Worm (Caenorhabditis elegans): ENCODE measurements around the gene gcy-13.

Gene gcy-13

ce11 chrV:12331820-12332219 is 37.5 kb downstream of the gcy-13 start:
- TF ChIP-seq lin-14 (GFP tag; optimal IDR thresholded peaks at IDR 0.05) = peak; percentile 20
- TF ChIP-seq C16A3.4 (tag; optimal IDR thresholded peaks at IDR 0.05) = peak; percentile 8
- TF ChIP-seq ama-1 (optimal IDR thresholded peaks at IDR 0.05) = no peak
- TF ChIP-seq mdl-1 (tag; optimal IDR thresholded peaks at IDR 0.05) = peak in 1 of 2 experiments; percentile 42
- TF ChIP-seq ceh-63 (GFP tag; optimal IDR thresholded peaks at IDR 0.05) = no peak
- TF ChIP-seq nhr-47 (tag; optimal IDR thresholded peaks at IDR 0.05) = peak; percentile 33
- TF ChIP-seq fkh-8 (tag; optimal IDR thresholded peaks at IDR 0.05) = no peak
- peak; percentile 29 to 51 for TF ChIP-seq lsy-2 (tag; optimal IDR thresholded peaks at IDR 0.05)
- no peak for TF ChIP-seq ztf-11 (tag; optimal IDR thresholded peaks at IDR 0.05)
- TF ChIP-seq tbx-2 (tag; optimal IDR thresholded peaks at IDR 0.05) = no peak
- TF ChIP-seq efl-1 (optimal IDR thresholded peaks at IDR 0.05) = peak in 1 of 2 experiments; percentile 43
- peak; percentile 29 to 94 for TF ChIP-seq efl-1 (GFP tag; optimal IDR thresholded peaks at IDR 0.05 in 1 of 2)
- TF ChIP-seq unc-62 (GFP tag; optimal IDR thresholded peaks at IDR 0.05) = no peak
- no peak for TF ChIP-seq ets-5 (GFP tag; IDR thresholded peaks at IDR 0.05)
- TF ChIP-seq ceh-82 (tag; optimal IDR thresholded peaks at IDR 0.05) = peak in 1 of 3 experiments; percentile 30
- peak; percentile 38; the same call in 1 of the 2 replicates for TF ChIP-seq nhr-19 (GFP tag; conservative IDR thresholded peaks at IDR 0.05)
- TF ChIP-seq C34B4.2 (tag; optimal IDR thresholded peaks at IDR 0.05) = no peak
- TF ChIP-seq nhr-85 (tag) = peak; percentile 71
- peak; percentile 29 for TF ChIP-seq nhr-90 (tag; optimal IDR thresholded peaks at IDR 0.05; ENCODE audit: poor library complexity)
- TF ChIP-seq nhr-71 (tag; optimal IDR thresholded peaks at IDR 0.05) = peak; percentile 55
- TF ChIP-seq ceh-88 (GFP tag; IDR thresholded peaks at IDR 0.05) = no peak
- TF ChIP-seq lin-35 (GFP tag; optimal IDR thresholded peaks at IDR 0.05) = peak; percentile 30 to 45
- no peak for TF ChIP-seq mab-9 (GFP tag; IDR thresholded peaks at IDR 0.05)
- peak; percentile 10 for TF ChIP-seq nhr-20 (tag; optimal IDR thresholded peaks at IDR 0.05)
- no peak for TF ChIP-seq fkh-10 (GFP tag; optimal IDR thresholded peaks at IDR 0.05)
- no peak for TF ChIP-seq hlh-4 (tag; optimal IDR thresholded peaks at IDR 0.05)
- TF ChIP-seq rnt-1 (tag; optimal IDR thresholded peaks at IDR 0.05) = peak; percentile 50
- peak in 2 of 3 experiments; percentile 22 to 32 for TF ChIP-seq dpl-1 (GFP tag; optimal IDR thresholded peaks at IDR 0.05)
- no peak for TF ChIP-seq egl-13 (tag; optimal IDR thresholded peaks at IDR 0.05)
- no peak for TF ChIP-seq elt-2 (tag; optimal IDR thresholded peaks at IDR 0.05)
- no peak for TF ChIP-seq fkh-4 (tag; optimal IDR thresholded peaks at IDR 0.05; ENCODE audit: borderline replicate concordance)
- TF ChIP-seq snu-23 (GFP tag; optimal IDR thresholded peaks at IDR 0.05) = peak; percentile 54

ce11 chrV:12329173-12329572 is 40.2 kb downstream of the gcy-13 start:
- TF ChIP-seq sptf-1 (tag; optimal IDR thresholded peaks at IDR 0.05) (no peak), grh-1 (GFP tag; IDR thresholded peaks at IDR 0.05) (no peak), ets-5 (GFP tag; IDR thresholded peaks at IDR 0.05) (no peak), C34B4.2 (tag; optimal IDR thresholded peaks at IDR 0.05) (no peak), lin-14 (GFP tag; optimal IDR thresholded peaks at IDR 0.05) (peak; percentile 12), efl-1 (optimal IDR thresholded peaks at IDR 0.05) (no peak), efl-1 (GFP tag; optimal IDR thresholded peaks at IDR 0.05 in 1 of 2) (peak in 1 of 2 experiments; percentile 86), dpl-1 (GFP tag; optimal IDR thresholded peaks at IDR 0.05) (no peak), ztf-11 (tag; optimal IDR thresholded peaks at IDR 0.05) (no peak), snpc-4 (tag; optimal IDR thresholded peaks at IDR 0.05) (no peak), hlh-4 (tag; optimal IDR thresholded peaks at IDR 0.05) (no peak), xbp-1 (tag; optimal IDR thresholded peaks at IDR 0.05) (no peak), isw-1 (GFP tag; IDR thresholded peaks at IDR 0.05) (no peak), mep-1 (tag; optimal IDR thresholded peaks at IDR 0.05) (no peak)

- TF ChIP-seq lin-14 (GFP tag; optimal IDR thresholded peaks at IDR 0.05) (peak; percentile 13), efl-1 (optimal IDR thresholded peaks at IDR 0.05) (no peak), efl-1 (GFP tag; optimal IDR thresholded peaks at IDR 0.05 in 1 of 2) (peak in 1 of 2 experiments; percentile 16), lin-35 (GFP tag; optimal IDR thresholded peaks at IDR 0.05) (no peak)
Measured at ce11 chrV:12326638-12327037, 42.7 kb downstream of the gcy-13 start.

Measured in whole organism, L1 larva.